Worm (Caenorhabditis elegans): ENCODE results near the gene srab-14.

Gene srab-14

DNA sequence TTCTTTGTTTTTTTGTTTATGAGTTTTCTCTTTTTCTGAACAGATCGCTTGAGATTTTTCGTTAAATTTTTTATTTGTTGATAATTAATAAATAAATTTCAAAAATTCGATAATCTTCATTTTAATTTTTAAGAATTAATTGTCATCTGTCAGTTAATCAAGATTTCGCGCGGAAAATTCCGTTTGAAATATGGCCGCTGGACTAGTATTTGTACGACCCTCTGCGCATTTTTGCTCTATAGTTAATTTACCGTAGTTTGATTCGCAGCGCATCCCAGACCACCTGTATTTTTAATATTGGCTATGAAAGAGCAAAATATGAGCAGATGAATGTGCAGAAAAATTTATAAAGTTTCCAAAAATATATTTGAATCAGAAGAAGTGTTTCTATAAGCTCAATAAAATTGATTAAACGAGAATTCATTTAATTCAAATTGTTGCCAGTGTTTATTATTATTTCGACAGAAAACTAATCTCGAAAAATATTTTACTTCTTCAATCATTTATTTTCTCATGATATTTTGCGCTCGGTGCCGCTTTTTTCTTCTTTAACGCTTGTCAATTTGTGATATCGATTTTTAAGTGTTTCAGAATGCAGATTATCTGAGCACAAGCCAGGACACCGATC is 38.4 kb upstream of the srab-14 start, which contains the start of gene nfi-1 (continued):
- TF ChIP-seq efl-1 (GFP tag; optimal IDR thresholded peaks at IDR 0.05) (peak; percentile 59), lin-26 (GFP tag; IDR thresholded peaks at IDR 0.05) (no peak), nhr-179 (tag; optimal IDR thresholded peaks at IDR 0.05) (no peak), lsl-1 (GFP tag; optimal IDR thresholded peaks at IDR 0.05) (peak; percentile 49), pbrm-1 (GFP tag; IDR thresholded peaks at IDR 0.05) (no peak), dpl-1 (GFP tag; optimal IDR thresholded peaks at IDR 0.05) (peak; percentile 22), unc-62 (GFP tag; optimal IDR thresholded peaks at IDR 0.05) (no peak), snpc-1.1 (tag; optimal IDR thresholded peaks at IDR 0.05; ENCODE audit: insufficient read depth) (no peak), nfya-2 (GFP tag; IDR thresholded peaks at IDR 0.05) (no peak), B0019.2 (GFP tag; conservative IDR thresholded peaks at IDR 0.05) (no peak), unc-130 (GFP tag; optimal IDR thresholded peaks at IDR 0.05) (no peak), F22D6.2 (tag; optimal IDR thresholded peaks at IDR 0.05) (no peak), aptf-3 (GFP tag; IDR thresholded peaks at IDR 0.05) (no peak), F37B4.10 (GFP tag; IDR thresholded peaks at IDR 0.05) (no peak), fkh-3 (tag; optimal IDR thresholded peaks at IDR 0.05) (no peak), ztf-22 (GFP tag; optimal IDR thresholded peaks at IDR 0.05) (no peak), ztf-26 (tag; optimal IDR thresholded peaks at IDR 0.05) (no peak), lin-54 (GFP tag; optimal IDR thresholded peaks at IDR 0.05) (peak; percentile 36), madf-8 (GFP tag; conservative IDR thresholded peaks at IDR 0.05) (no peak), K12H6.12 (tag; optimal IDR thresholded peaks at IDR 0.05) (peak; percentile 32), nhr-90 (tag; optimal IDR thresholded peaks at IDR 0.05) (no peak), ztf-6 (GFP tag; IDR thresholded peaks at IDR 0.05) (no peak), somi-1 (GFP tag; optimal IDR thresholded peaks at IDR 0.05) (no peak), hsf-1 (GFP tag; IDR thresholded peaks at IDR 0.05) (no peak), mel-28 (tag; optimal IDR thresholded peaks at IDR 0.05; ENCODE audit: borderline replicate concordance) (no peak), xnd-1 (tag; optimal IDR thresholded peaks at IDR 0.05) (no peak), lin-35 (GFP tag; optimal IDR thresholded peaks at IDR 0.05) (peak in 1 of 3 experiments; percentile 42), F23B12.7 (tag; optimal IDR thresholded peaks at IDR 0.05; ENCODE audit: insufficient read depth) (no peak)

DNA sequence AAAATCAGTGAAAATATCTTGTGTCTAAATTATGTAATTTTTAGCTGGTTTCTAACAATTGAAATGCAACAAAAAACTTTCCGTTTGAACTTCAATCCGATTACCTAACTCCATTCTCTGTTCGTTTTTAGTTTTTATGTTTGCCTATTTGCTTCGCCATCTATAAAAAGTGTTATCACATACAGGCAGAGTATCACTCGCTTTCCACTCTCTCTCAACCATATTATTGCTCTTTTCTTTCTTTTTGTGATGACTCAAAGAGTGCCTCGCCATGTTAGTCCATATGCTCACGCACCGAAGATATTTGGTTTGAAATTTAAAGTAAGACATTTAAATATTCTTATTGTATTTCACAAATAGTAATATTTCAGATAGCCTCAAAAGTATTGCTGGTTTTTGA is 35.6 kb upstream of the srab-14 start, which contains the start of gene ZK1290.13:
ZK1290.13 (plus strand) TSS at position 73 of the 400 bp plus-strand sequence.
- peak; percentile 48 for TF ChIP-seq nhr-80 (tag; optimal IDR thresholded peaks at IDR 0.05)
- TF ChIP-seq nfya-2 (GFP tag; IDR thresholded peaks at IDR 0.05), result no peak
- no peak for TF ChIP-seq Y53F4B.3 (GFP tag; IDR thresholded peaks at IDR 0.05)

DNA sequence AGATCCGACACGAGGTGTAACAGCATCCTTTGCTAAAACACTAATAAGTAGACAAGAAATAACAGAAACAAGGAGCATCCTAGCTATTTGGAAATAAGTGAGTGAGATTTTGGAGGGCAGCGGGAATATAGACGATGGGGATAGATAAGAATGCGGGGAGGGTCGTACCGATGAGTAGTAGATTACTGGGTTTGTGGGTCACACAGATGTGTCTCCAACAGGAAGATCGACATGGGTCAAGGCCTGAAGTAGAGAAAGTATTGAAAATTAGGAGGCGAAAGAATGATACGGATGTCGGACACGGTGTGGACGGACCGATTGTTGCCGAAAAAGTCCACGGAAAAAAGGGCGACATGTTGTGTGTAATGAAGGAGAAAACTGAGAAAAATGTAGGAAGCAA is 35.1 kb upstream of the srab-14 start, which contains the start of gene wrt-10:
wrt-10 (minus strand) TSS at position 195 of the 400 bp plus-strand sequence.
- TF ChIP-seq mes-4 (tag; optimal IDR thresholded peaks at IDR 0.05), result no peak
- no peak for TF ChIP-seq F10E7.11 (tag; optimal IDR thresholded peaks at IDR 0.05)
- no peak for TF ChIP-seq die-1 (tag; optimal IDR thresholded peaks at IDR 0.05)
- no peak for TF ChIP-seq F57C9.4 (tag; optimal IDR thresholded peaks at IDR 0.05)
- TF ChIP-seq egrh-3 (GFP tag; IDR thresholded peaks at IDR 0.05), result no peak
- no peak for TF ChIP-seq K12H6.12 (tag; optimal IDR thresholded peaks at IDR 0.05)
- no peak for TF ChIP-seq fkh-3 (tag; optimal IDR thresholded peaks at IDR 0.05)
- TF ChIP-seq T07F8.4 (tag; optimal IDR thresholded peaks at IDR 0.05), result no peak
- TF ChIP-seq Y53G8AR.9 (GFP tag; conservative IDR thresholded peaks at IDR 0.05), result no peak
- TF ChIP-seq snpc-4 (GFP tag; optimal IDR thresholded peaks at IDR 0.05), result no peak
- TF ChIP-seq snpc-4 (tag; optimal IDR thresholded peaks at IDR 0.05), result no peak
- no peak for TF ChIP-seq ztf-3 (GFP tag; optimal IDR thresholded peaks at IDR 0.05)
- TF ChIP-seq tbx-9 (tag; optimal IDR thresholded peaks at IDR 0.05; ENCODE audit: borderline replicate concordance), result no peak

Measured in whole organism, young adult.